Fruit fly (Drosophila melanogaster) Kc167 (cell line): ENCODE measurements around the gene Raf.

ENCODE experiments used
- Myc ChIP-seq: fragments of >200 bp; optimal IDR thresholded peaks from 2 replicates; lab custom pipeline; 2017; ENCODE audit warnings: missing external identifiers
- Sin3A ChIP-seq: fragments of >200 bp; optimal IDR thresholded peaks from 2 replicates; lab custom pipeline; 2018; ENCODE audit warnings: missing external identifiers
- h ChIP-seq: fragments of >200 bp; optimal IDR thresholded peaks from 3 replicates; lab custom pipeline; 2018; ENCODE audit warnings: missing external identifiers
- insv ChIP-seq: fragments of >200 bp; optimal IDR thresholded peaks from 3 replicates; lab custom pipeline; 2018; ENCODE audit warnings: missing external identifiers
- psq ChIP-seq: fragments of >200 bp; optimal IDR thresholded peaks from 2 replicates; lab custom pipeline; 2017; ENCODE audit warnings: missing external identifiers
- ttk ChIP-seq: sonication (Bioruptor generic); optimal IDR thresholded peaks from 2 replicates; lab custom pipeline; 2017; ENCODE audit warnings: missing external identifiers

Raf gene

dm6 chrX:2274704-2275199 lies 20.5 kb upstream of the Raf start, which contains the start of gene Grp170:
Gene Grp170 (minus strand): TSS chrX:2275068.
- no peak for TF ChIP-seq h (lab: Kevin White, UChicago)
- TF ChIP-seq Sin3A (lab: Kevin White, UChicago): no peak
- no peak for TF ChIP-seq ttk
- TF ChIP-seq psq (lab: Kevin White, UChicago): no peak

DNA sequence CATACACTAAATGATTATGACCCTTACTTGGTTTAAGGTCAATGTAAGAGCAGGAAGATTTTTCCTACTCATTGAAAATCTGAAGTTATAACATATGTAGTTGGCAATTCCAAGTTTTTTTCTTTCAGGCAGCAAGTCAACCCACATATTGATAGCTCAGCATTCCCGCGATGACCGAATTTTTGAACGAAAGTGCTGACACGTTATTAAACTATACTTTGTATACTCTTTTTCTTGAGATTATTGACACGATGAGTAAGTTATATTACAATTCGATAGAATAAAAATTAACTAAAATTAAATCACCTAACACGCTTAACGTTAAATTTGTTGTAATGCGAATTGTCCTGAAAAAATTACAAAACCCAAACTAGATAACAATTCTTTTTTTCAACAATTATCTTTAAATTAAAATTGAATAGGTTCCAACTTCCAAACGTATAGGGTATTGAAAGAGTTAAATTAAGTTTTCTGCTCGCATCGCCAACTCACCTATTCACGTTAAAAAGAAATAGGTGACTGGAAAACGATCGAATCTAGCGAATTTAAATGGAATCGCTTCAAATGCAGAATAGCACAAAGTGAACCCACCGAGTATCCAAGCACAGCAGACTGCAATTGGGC lies 19.9 kb upstream of the Raf start, which contains the start of gene Vml:
Gene Vml, plus strand, starts transcription at position 574 of the 624 bp plus-strand sequence.
- TF ChIP-seq ttk: no peak
- no peak for TF ChIP-seq h (lab: Kevin White, UChicago)
- no peak for TF ChIP-seq psq (lab: Kevin White, UChicago)
- TF ChIP-seq Sin3A (lab: Kevin White, UChicago): no peak
- no peak for TF ChIP-seq Myc (lab: Kevin White, UChicago)
- TF ChIP-seq insv (lab: Kevin White, UChicago): no peak

dm6 chrX:2278782-2279304 lies 16.4 kb upstream of the Raf start:
- TF ChIP-seq insv (lab: Kevin White, UChicago) (no peak), h (lab: Kevin White, UChicago) (no peak), Sin3A (lab: Kevin White, UChicago) (no peak), psq (lab: Kevin White, UChicago) (no peak), Myc (lab: Kevin White, UChicago) (no peak), ttk (no peak)

dm6 chrX:2283470-2283869 lies 11.8 kb upstream of the Raf start:
- TF ChIP-seq Myc (lab: Kevin White, UChicago) (no peak), insv (lab: Kevin White, UChicago) (no peak), psq (lab: Kevin White, UChicago) (no peak)

DNA sequence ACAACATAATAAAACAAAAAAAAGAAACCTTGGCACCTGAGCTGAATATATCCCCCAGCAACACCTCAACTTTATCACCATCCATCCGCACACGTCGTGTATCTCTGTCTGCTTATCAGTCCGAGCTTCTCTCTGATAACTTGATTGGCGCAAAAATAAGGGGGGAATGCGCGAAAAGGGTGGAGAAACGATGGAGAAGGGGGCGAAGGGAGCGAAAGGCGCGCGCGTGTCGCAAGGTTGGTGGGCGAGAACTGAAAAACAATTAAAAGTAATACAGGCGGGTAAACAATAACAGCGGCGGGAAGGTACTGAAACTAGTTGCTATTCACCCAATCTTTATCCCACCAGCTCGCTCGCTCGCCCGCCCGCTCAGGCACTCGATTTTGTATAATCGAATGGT lies 9.0 kb upstream of the Raf start:
- TF ChIP-seq Sin3A (lab: Kevin White, UChicago) (no peak), psq (lab: Kevin White, UChicago) (no peak), ttk (no peak), h (lab: Kevin White, UChicago) (no peak), insv (lab: Kevin White, UChicago) (no peak), Myc (lab: Kevin White, UChicago) (no peak)

dm6 chrX:2286985-2287384 lies 8.3 kb upstream of the Raf start:
- TF ChIP-seq insv (lab: Kevin White, UChicago) (no peak), psq (lab: Kevin White, UChicago) (no peak), h (lab: Kevin White, UChicago) (no peak), ttk (no peak), Myc (lab: Kevin White, UChicago) (no peak), Sin3A (lab: Kevin White, UChicago) (no peak)

DNA sequence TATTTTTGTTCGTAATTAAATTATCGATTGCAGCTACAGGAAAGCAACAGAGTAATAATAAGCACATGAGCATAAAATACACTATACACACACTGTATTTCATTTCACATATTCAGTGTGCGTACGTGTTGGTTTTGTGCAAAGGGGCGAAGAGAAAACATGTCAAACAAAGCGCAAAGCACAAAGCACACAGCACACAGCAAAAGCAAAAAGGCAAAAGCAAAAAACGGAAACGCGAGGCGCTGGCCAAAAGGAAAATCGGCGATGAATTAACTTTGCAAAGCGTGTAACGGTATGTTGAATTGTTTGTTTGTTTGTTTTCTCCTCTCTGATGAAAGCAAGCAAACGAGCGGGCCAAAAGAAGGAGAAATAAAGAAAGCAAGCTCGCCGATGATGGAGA lies 6.9 kb upstream of the Raf start:
- TF ChIP-seq psq (lab: Kevin White, UChicago): no peak
- no peak for TF ChIP-seq Myc (lab: Kevin White, UChicago)
- TF ChIP-seq Sin3A (lab: Kevin White, UChicago): no peak
- TF ChIP-seq insv (lab: Kevin White, UChicago): no peak
- TF ChIP-seq h (lab: Kevin White, UChicago): no peak
- TF ChIP-seq ttk: no peak

dm6 chrX:2289134-2289533 lies 6.1 kb upstream of the Raf start:
- TF ChIP-seq insv (lab: Kevin White, UChicago) (no peak), psq (lab: Kevin White, UChicago) (no peak), Sin3A (lab: Kevin White, UChicago) (no peak), ttk (no peak), Myc (lab: Kevin White, UChicago) (no peak)

dm6 chrX:2291023-2291422 lies 4.2 kb upstream of the Raf start:
- TF ChIP-seq Sin3A (lab: Kevin White, UChicago) (no peak), insv (lab: Kevin White, UChicago) (no peak), h (lab: Kevin White, UChicago) (no peak), psq (lab: Kevin White, UChicago) (no peak), Myc (lab: Kevin White, UChicago) (no peak), ttk (no peak)

- TF ChIP-seq Myc (lab: Kevin White, UChicago) (no peak), ttk (no peak), insv (lab: Kevin White, UChicago) (no peak), Sin3A (lab: Kevin White, UChicago) (no peak), psq (lab: Kevin White, UChicago) (no peak), h (lab: Kevin White, UChicago) (no peak)
These were observed 2.9 kb upstream of the Raf start for dm6 chrX:2292410-2292809.

DNA sequence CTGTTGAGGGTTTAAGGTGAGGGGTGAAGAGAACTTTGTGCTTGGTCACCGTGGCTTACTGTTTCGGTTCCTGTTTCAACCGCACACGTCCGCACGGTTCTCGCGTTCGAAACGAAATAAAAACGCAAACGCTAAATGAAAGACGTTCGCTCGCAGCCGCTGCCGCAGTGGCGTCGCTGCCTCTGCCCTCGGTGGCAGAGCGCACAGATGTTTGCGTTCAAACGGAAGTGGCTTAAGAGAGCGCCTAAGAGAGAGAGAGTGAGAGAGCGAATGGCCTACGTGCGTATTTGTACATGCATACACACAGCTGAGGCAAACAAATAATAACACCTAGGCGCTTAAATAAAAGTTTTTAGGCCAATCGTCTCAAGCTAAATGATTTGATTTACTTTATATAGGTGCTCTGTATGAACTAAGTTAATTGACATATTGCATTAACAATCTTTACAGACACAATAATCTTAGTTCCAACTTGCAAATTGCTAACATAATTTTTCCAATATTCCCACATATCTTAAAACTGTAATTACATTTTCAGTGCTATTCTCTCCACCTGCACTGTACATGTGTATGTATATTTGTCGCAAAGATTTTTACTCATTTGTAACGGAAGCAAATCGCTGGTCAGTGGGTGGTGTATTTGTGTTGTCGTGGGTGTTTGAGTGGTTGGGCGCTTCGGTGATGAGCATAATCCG lies 1.8 kb upstream of the Raf start, which contains the start of gene CG2865:
Gene CG2865, minus strand, starts transcription at position 118 of the 695 bp plus-strand sequence.
- TF ChIP-seq insv (lab: Kevin White, UChicago) (no peak), Myc (lab: Kevin White, UChicago) (no peak), ttk (no peak), h (lab: Kevin White, UChicago) (no peak), psq (lab: Kevin White, UChicago) (no peak), Sin3A (lab: Kevin White, UChicago) (no peak)
